Worm (Caenorhabditis elegans) whole organism, L4/young adult: ENCODE results near the gene F11E6.4.

Experiments used
- W03F9.2 ChIP-seq: fragments of 150-350 bp; optimal IDR thresholded peaks from 2 replicates; lab custom pipeline; 2014; ENCODE audit warnings: missing biosample characterization, missing genetic modification characterization
- dao-5 ChIP-seq: sonication (generic microtip); optimal IDR thresholded peaks from 2 replicates; lab custom pipeline; 2016; ENCODE audit warnings: missing genotype, missing genetic modification characterization, moderate library complexity, missing compliant biosample characterization
- him-1 ChIP-seq: sonication (generic microtip); optimal IDR thresholded peaks from 2 replicates; lab custom pipeline; 2016; ENCODE audit warnings: missing genotype, missing genetic modification reagents, missing genetic modification characterization, missing compliant biosample characterization

DNA sequence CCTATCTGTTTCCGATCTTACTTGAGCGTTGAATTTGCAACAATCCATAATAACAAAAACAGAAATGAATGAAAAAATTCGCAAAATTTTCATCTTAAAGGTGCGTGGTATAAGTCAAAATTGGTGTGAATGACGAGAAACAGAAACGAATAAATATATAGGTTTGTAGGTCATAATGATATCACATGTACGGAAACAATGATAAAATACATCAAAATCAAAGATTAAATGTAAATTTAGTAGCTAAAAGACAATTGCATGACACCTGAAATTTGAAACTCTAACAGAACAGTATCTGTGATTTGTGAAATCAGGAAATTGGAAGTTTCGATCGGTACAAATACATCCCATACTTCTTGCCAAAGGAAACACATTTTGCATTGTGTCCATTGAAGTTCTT lies 5.1 kb upstream of the F11E6.4 start, which contains the start of gene F11E6.9:
- TF ChIP-seq dao-5 (tag; lab: Kevin White, UChicago) (no peak), W03F9.2 (tag; lab: Kevin White, UChicago) (no peak), him-1 (tag; lab: Kevin White, UChicago) (no peak)
